Fruit fly (Drosophila melanogaster) whole organism, prepupa: Measurements from ENCODE around the gene Bx.

Experiments used
- Blimp-1 ChIP-seq: fragments of 200-800 bp; sonication (Bioruptor generic); optimal IDR thresholded peaks from 3 replicates; lab custom pipeline; 2017; ENCODE audit warnings: missing biosample characterization, missing genetic modification characterization, mild to moderate bottlenecking, moderate library complexity, missing genetic modification reagents
- CG11902 ChIP-seq: fragments of 200-800 bp; sonication (Bioruptor generic); optimal IDR thresholded peaks from 3 replicates; lab custom pipeline; 2016; ENCODE audit warnings: missing biosample characterization, missing genetic modification characterization
- CG3032 ChIP-seq: fragments of 200-800 bp; optimal IDR thresholded peaks from 2 replicates; lab custom pipeline; 2019; ENCODE audit warnings: missing biosample characterization, mild to moderate bottlenecking, missing genetic modification characterization, moderate library complexity
- CG31627 ChIP-seq: fragments of 200-800 bp; sonication (Bioruptor generic); optimal IDR thresholded peaks from 3 replicates; lab custom pipeline; 2016; ENCODE audit warnings: missing biosample characterization, missing genetic modification characterization
- CG32006 ChIP-seq: fragments of 200-800 bp; sonication (Bioruptor generic); optimal IDR thresholded peaks from 3 replicates; lab custom pipeline; 2017; ENCODE audit warnings: missing biosample characterization, mild to moderate bottlenecking, missing genetic modification characterization
- CG6163 ChIP-seq: fragments of 200-800 bp; sonication (Bioruptor generic); IDR thresholded peaks from 3 replicates; pipeline ENCODE4 v1.3.6; 2022; ENCODE audit warnings: missing biosample characterization, missing genetic modification characterization
- CG6276 ChIP-seq: fragments of 200-800 bp; sonication (Bioruptor generic); optimal IDR thresholded peaks from 2 replicates; lab custom pipeline; 2017; ENCODE audit warnings: missing biosample characterization, mild to moderate bottlenecking, missing genetic modification characterization
- CG6792 ChIP-seq: fragments of 200-800 bp; sonication (Bioruptor generic); optimal IDR thresholded peaks from 3 replicates; lab custom pipeline; 2016; ENCODE audit warnings: missing biosample characterization, missing genetic modification characterization
- CG6808 ChIP-seq: fragments of 200-800 bp; sonication (Bioruptor generic); optimal IDR thresholded peaks from 3 replicates; lab custom pipeline; 2017; ENCODE audit warnings: missing biosample characterization, missing genetic modification characterization, mild to moderate bottlenecking, moderate library complexity, missing genetic modification reagents
- CG6854 ChIP-seq: fragments of 200-800 bp; sonication (Bioruptor generic); optimal IDR thresholded peaks from 2 replicates; lab custom pipeline; 2017; ENCODE audit warnings: missing biosample characterization, mild to moderate bottlenecking, missing genetic modification characterization
- CG8119 ChIP-seq: fragments of 200-800 bp; sonication (Bioruptor generic); IDR thresholded peaks from 3 replicates; pipeline ENCODE4 v1.3.6; 2022; ENCODE audit warnings: missing biosample characterization, missing genetic modification characterization
- CG8632 ChIP-seq: fragments of 200-800 bp; sonication (Bioruptor generic); optimal IDR thresholded peaks from 3 replicates; lab custom pipeline; 2016; ENCODE audit warnings: missing biosample characterization, missing genetic modification characterization
- CG9139 ChIP-seq: fragments of 200-800 bp; sonication (Bioruptor generic); optimal IDR thresholded peaks from 3 replicates; lab custom pipeline; 2017; ENCODE audit warnings: missing biosample characterization, mild to moderate bottlenecking, missing genetic modification characterization
- Eip75B ChIP-seq: fragments of 200-800 bp; sonication (Bioruptor generic); optimal IDR thresholded peaks from 3 replicates; lab custom pipeline; 2016; ENCODE audit warnings: missing biosample characterization, missing genetic modification characterization
- Eip78C ChIP-seq: fragments of 200-800 bp; sonication (Bioruptor generic); peaks from one replicate; lab custom pipeline; 2016; ENCODE audit warnings: missing biosample characterization, missing genetic modification characterization
- Eip93F ChIP-seq: fragments of 200-800 bp; sonication (Bioruptor generic); optimal IDR thresholded peaks from 2 replicates; lab custom pipeline; 2016; ENCODE audit warnings: missing biosample characterization, mild to moderate bottlenecking, missing genetic modification characterization
- Gug ChIP-seq: fragments of 200-800 bp; sonication (Bioruptor generic); IDR thresholded peaks from 2 replicates; pipeline ENCODE4 v1.3.6; 2022; ENCODE audit warnings: missing biosample characterization, missing genetic modification characterization
- Hr38 ChIP-seq: sonication (Bioruptor generic); optimal IDR thresholded peaks from 2 replicates; lab custom pipeline; 2016; ENCODE audit warnings: missing biosample characterization, missing genetic modification characterization
- Hr39 ChIP-seq: fragments of 200-800 bp; sonication (Bioruptor generic); optimal IDR thresholded peaks from 2 replicates; lab custom pipeline; 2016; ENCODE audit warnings: missing biosample characterization, missing genetic modification characterization
- Hr4 ChIP-seq: fragments of 200-800 bp; sonication (Bioruptor generic); optimal IDR thresholded peaks from 3 replicates; lab custom pipeline; 2016; ENCODE audit warnings: missing biosample characterization, missing genetic modification characterization
- Lpt ChIP-seq: fragments of 200-800 bp; sonication (Bioruptor generic); optimal IDR thresholded peaks from 3 replicates; lab custom pipeline; 2016; ENCODE audit warnings: missing biosample characterization, missing genetic modification characterization
- Met ChIP-seq: fragments of 200-800 bp; sonication (Bioruptor generic); optimal IDR thresholded peaks from 3 replicates; lab custom pipeline; 2016; ENCODE audit warnings: missing biosample characterization, missing genetic modification characterization
- Smox ChIP-seq: fragments of 200-800 bp; sonication (Bioruptor generic); optimal IDR thresholded peaks from 3 replicates; lab custom pipeline; 2016; ENCODE audit warnings: missing biosample characterization, missing genetic modification characterization
- achi ChIP-seq: fragments of 200-800 bp; sonication (Bioruptor generic); optimal IDR thresholded peaks from 3 replicates; lab custom pipeline; 2016; ENCODE audit warnings: missing biosample characterization, missing genetic modification characterization
- cyc ChIP-seq: fragments of 200-800 bp; sonication (Bioruptor generic); optimal IDR thresholded peaks from 3 replicates; lab custom pipeline; 2016; ENCODE audit warnings: missing biosample characterization, missing genetic modification characterization
- dac ChIP-seq: fragments of 200-800 bp; sonication (Bioruptor generic); optimal IDR thresholded peaks from 2 replicates; lab custom pipeline; 2017; ENCODE audit warnings: missing biosample characterization, mild to moderate bottlenecking, missing genetic modification characterization
- dsx ChIP-seq: fragments of 200-800 bp; optimal IDR thresholded peaks from 3 replicates; lab custom pipeline; 2019; ENCODE audit warnings: missing biosample characterization, mild to moderate bottlenecking, missing genetic modification characterization, moderate library complexity; ENCODE audit not compliant: poor library complexity, severe bottlenecking
- eg ChIP-seq: fragments of 200-800 bp; sonication (Bioruptor generic); IDR thresholded peaks from 3 replicates; pipeline ENCODE4 v1.3.6; 2022; ENCODE audit warnings: missing biosample characterization, missing genetic modification characterization
- esn ChIP-seq: fragments of 200-800 bp; sonication (Bioruptor generic); optimal IDR thresholded peaks from 2 replicates; lab custom pipeline; 2016; ENCODE audit warnings: missing biosample characterization, mild to moderate bottlenecking, missing genetic modification characterization, moderate library complexity
- fd59A ChIP-seq: fragments of 200-800 bp; sonication (Bioruptor generic); optimal IDR thresholded peaks from 2 replicates; lab custom pipeline; 2017; ENCODE audit warnings: missing biosample characterization, mild to moderate bottlenecking, missing genetic modification characterization, missing genetic modification reagents
- fd85E ChIP-seq: fragments of 200-800 bp; sonication (Bioruptor generic); optimal IDR thresholded peaks from 3 replicates; lab custom pipeline; 2016; ENCODE audit warnings: missing biosample characterization, missing genetic modification characterization
- fkh ChIP-seq: fragments of 200-800 bp; sonication (Bioruptor generic); optimal IDR thresholded peaks from 3 replicates; lab custom pipeline; 2017; ENCODE audit warnings: missing biosample characterization, mild to moderate bottlenecking, missing genetic modification characterization, moderate library complexity
- lz ChIP-seq: fragments of 200-800 bp; sonication (Bioruptor generic); optimal IDR thresholded peaks from 3 replicates; lab custom pipeline; 2016; ENCODE audit warnings: missing biosample characterization, missing genetic modification characterization
- pdm3 ChIP-seq: fragments of 200-800 bp; sonication (Bioruptor generic); optimal IDR thresholded peaks from 3 replicates; lab custom pipeline; 2016; ENCODE audit warnings: missing biosample characterization, missing genetic modification characterization
- ss ChIP-seq, 2 experiments: fragments of 200-800 bp; sonication (Bioruptor generic); optimal IDR thresholded peaks; 2 replicates in 1 of 2; 3 replicates in 1 of 2; lab custom pipeline; 2017 to 2018; ENCODE audit warnings: mild to moderate bottlenecking in 2 of 2, missing biosample characterization in 2 of 2, missing genetic modification characterization in 2 of 2, moderate library complexity in 1 of 2
- svp ChIP-seq: fragments of 200-800 bp; sonication (Bioruptor generic); peaks from one replicate; lab custom pipeline; 2016; ENCODE audit warnings: missing biosample characterization, missing genetic modification characterization
- topi ChIP-seq: fragments of 200-800 bp; sonication (Bioruptor generic); optimal IDR thresholded peaks from 3 replicates; lab custom pipeline; 2016; ENCODE audit warnings: missing biosample characterization, missing genetic modification characterization
- vri ChIP-seq: fragments of 200-800 bp; sonication (Bioruptor generic); optimal IDR thresholded peaks from 3 replicates; lab custom pipeline; 2016; ENCODE audit warnings: missing biosample characterization, mild to moderate bottlenecking, missing genetic modification characterization

Gene Bx

DNA sequence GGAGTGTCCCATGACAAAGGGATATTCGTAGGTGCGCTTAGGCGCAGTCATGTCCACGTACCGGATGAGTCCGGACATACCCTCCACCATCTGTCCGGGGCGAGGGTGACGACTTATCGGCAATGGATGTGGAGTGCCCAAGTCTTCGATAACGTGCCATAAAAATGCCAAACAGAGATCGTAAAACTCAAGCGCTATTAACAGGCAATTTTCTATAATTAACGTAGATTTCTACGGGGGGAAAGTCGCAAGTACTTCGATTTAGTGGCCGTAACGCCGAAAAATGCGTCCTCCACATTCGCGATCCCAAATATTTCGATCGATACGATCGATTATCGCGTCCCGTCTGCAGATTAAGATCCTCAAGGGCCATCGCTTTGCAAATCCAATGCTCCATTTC, 5.8 kb upstream of the Bx start:
- TF ChIP-seq cyc (GFP tag; lab: Kevin White, UChicago), result no peak
- TF ChIP-seq fd59A (GFP tag; lab: Kevin White, UChicago), result no peak
- peak; percentile 5 for TF ChIP-seq vri (GFP tag; lab: Kevin White, UChicago)

DNA sequence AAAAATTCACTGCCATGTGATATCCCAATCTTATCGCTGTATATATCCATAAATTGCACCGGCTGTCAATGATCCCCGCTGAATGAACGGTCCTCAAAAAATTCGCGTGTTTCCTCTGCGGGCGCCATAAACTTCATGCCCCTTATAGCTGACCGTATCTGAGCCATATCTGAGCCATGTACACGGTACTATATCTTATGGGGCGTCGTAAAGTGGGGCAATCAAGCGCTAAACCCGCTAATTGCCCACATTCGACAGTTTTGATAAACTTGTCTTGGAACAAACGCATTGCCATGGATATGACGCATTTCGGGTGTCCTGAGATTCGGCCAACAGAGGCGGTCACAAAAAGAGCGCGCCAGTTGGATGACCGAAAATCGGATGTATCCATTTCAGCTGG, 4.3 kb upstream of the Bx start:
- no peak for TF ChIP-seq Hr38 (GFP tag; lab: Kevin White, UChicago)
- TF ChIP-seq CG6854 (GFP tag; lab: Kevin White, UChicago), result no peak
- TF ChIP-seq CG6276, result no peak
- TF ChIP-seq dsx (GFP tag; lab: Kevin White, UChicago), result no peak
- TF ChIP-seq fkh (GFP tag; lab: Kevin White, UChicago), result no peak
- TF ChIP-seq eg, result no peak
- TF ChIP-seq CG3032 (tag; lab: Kevin White, UChicago), result no peak

dm6 chrX:18512271-18512679, 3.0 kb upstream of the Bx start, which contains the start of gene Ggt-1:
TSS of gene Ggt-1 (minus strand) at chrX:18512521.
- TF ChIP-seq svp (peak; percentile 91), ss (GFP tag; optimal IDR thresholded peaks at IDR 0.05; lab: Kevin White, UChicago) (peak in 1 of 2 experiments; percentile 12), Smox (GFP tag; lab: Kevin White, UChicago) (no peak), dsx (GFP tag; lab: Kevin White, UChicago) (no peak), CG6792 (GFP tag; lab: Kevin White, UChicago) (no peak), pdm3 (GFP tag; lab: Kevin White, UChicago) (no peak), CG6276 (no peak), Blimp-1 (GFP tag; lab: Kevin White, UChicago) (no peak), Met (GFP tag; lab: Kevin White, UChicago) (no peak), fd85E (GFP tag; lab: Kevin White, UChicago) (no peak), Eip75B (no peak), Hr39 (GFP tag; lab: Kevin White, UChicago) (no peak), lz (GFP tag; lab: Kevin White, UChicago) (no peak), CG6163 (0 out of 3 replicates have a peak, but pooled peaks have one; percentile 14), CG6808 (GFP tag; lab: Kevin White, UChicago) (no peak), CG6854 (GFP tag; lab: Kevin White, UChicago) (no peak), CG8119 (GFP tag; lab: Robert Waterston, UW) (no peak), CG32006 (GFP tag; lab: Kevin White, UChicago) (no peak), CG3032 (tag; lab: Kevin White, UChicago) (no peak), CG9139 (GFP tag; lab: Kevin White, UChicago) (no peak), fd59A (GFP tag; lab: Kevin White, UChicago) (no peak), achi (GFP tag; lab: Kevin White, UChicago) (no peak), Eip93F (no peak), topi (GFP tag; lab: Kevin White, UChicago) (no peak), Gug (GFP tag; lab: Robert Waterston, UW) (no peak), cyc (GFP tag; lab: Kevin White, UChicago) (no peak), Hr38 (GFP tag; lab: Kevin White, UChicago) (no peak), CG31627 (GFP tag; lab: Kevin White, UChicago) (no peak), Lpt (GFP tag; lab: Kevin White, UChicago) (no peak), Hr4 (GFP tag; lab: Kevin White, UChicago) (no peak), fkh (GFP tag; lab: Kevin White, UChicago) (no peak), CG8632 (GFP tag; lab: Kevin White, UChicago) (no peak), esn (GFP tag; lab: Kevin White, UChicago) (no peak), dac (GFP tag; lab: Kevin White, UChicago) (no peak), CG11902 (GFP tag; lab: Kevin White, UChicago) (no peak), Eip78C (GFP tag; lab: Kevin White, UChicago) (peak; percentile 33)
